Worm (Caenorhabditis elegans) whole organism, L4/young adult: ENCODE measurements around the gene K07H8.5.

Source experiments
- W03F9.2 ChIP-seq: fragments of 150-350 bp; optimal IDR thresholded peaks from 2 replicates; lab custom pipeline; 2014; ENCODE audit warnings: missing biosample characterization, missing genetic modification characterization
- dao-5 ChIP-seq: sonication (generic microtip); optimal IDR thresholded peaks from 2 replicates; lab custom pipeline; 2016; ENCODE audit warnings: missing genotype, missing genetic modification characterization, moderate library complexity, missing compliant biosample characterization
- him-1 ChIP-seq: sonication (generic microtip); optimal IDR thresholded peaks from 2 replicates; lab custom pipeline; 2016; ENCODE audit warnings: missing genotype, missing genetic modification reagents, missing genetic modification characterization, missing compliant biosample characterization

DNA sequence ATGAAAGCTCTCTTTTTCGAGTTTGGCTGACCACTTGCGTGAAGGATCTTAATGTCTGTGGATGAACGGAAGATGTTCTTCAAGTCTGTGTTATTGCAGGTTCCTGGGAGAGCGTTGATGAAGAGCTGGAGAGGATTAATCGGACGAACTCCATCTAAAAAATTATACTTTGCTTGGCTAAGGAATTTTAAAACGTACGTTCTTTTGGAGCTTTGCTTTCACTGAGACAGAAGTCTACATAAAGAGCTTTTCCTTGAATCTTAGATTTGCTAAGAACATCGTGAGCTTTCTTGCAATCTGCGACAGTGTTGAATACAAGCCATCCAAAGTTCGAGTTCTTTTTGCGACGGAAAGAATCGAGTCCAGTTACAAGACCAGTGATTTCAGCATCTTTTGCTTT, 19.2 kb downstream of the K07H8.5 start:
- TF ChIP-seq W03F9.2 (tag; lab: Kevin White, UChicago) (no peak), him-1 (no peak), dao-5 (no peak)
